Worm (Caenorhabditis elegans): ENCODE measurements around the gene lron-1.

ce11 chrX:14534117-14534516 is 38.4 kb upstream of the lron-1 start, which contains the start of gene T24C2.5:
- TF ChIP-seq zag-1 (tag; optimal IDR thresholded peaks at IDR 0.05) (no peak), nhr-237 (tag; optimal IDR thresholded peaks at IDR 0.05) (no peak), unc-62 (GFP tag; optimal IDR thresholded peaks at IDR 0.05) (no peak), jun-1 (tag; optimal IDR thresholded peaks at IDR 0.05) (no peak), nhr-12 (tag; optimal IDR thresholded peaks at IDR 0.05) (no peak), skn-1 (tag; optimal IDR thresholded peaks at IDR 0.05) (no peak), lin-39 (tag; optimal IDR thresholded peaks at IDR 0.05) (no peak), nfya-1 (tag; optimal IDR thresholded peaks at IDR 0.05; ENCODE audit: insufficient read depth) (no peak)

Measured in whole organism, L3 larva.